Fruit fly (Drosophila melanogaster): Measurements from ENCODE around the gene E23.

dm6 chr2L:3371340-3371739 lies 16.7 kb upstream of the E23 start:
- TF ChIP-seq OdsH (GFP tag; optimal IDR thresholded peaks at IDR 0.05) (no peak), pan (optimal IDR thresholded peaks at IDR 0.05) (no peak)
